Worm (Caenorhabditis elegans) whole organism, L3 larva: ENCODE results near the gene tbcc-1.

Source experiments
- ama-1 ChIP-seq: fragments of 150-350 bp; optimal IDR thresholded peaks from 2 replicates; lab custom pipeline; 2018
- egl-27 ChIP-seq: sonication (generic microtip); optimal IDR thresholded peaks from 4 replicates; lab custom pipeline; 2017; ENCODE audit warnings: missing biosample characterization, missing genetic modification reagents, missing genetic modification characterization
- elt-2 ChIP-seq: sonication (generic microtip); optimal IDR thresholded peaks from 2 replicates; lab custom pipeline; 2016; ENCODE audit warnings: missing genetic modification reagents, mild to moderate bottlenecking, missing genetic modification characterization, missing compliant biosample characterization
- fkh-2 ChIP-seq: fragments of 150-350 bp; optimal IDR thresholded peaks from 2 replicates; lab custom pipeline; 2014; ENCODE audit warnings: missing biosample characterization, missing genetic modification reagents, missing genetic modification characterization
- fos-1 ChIP-seq: fragments of 150-350 bp; optimal IDR thresholded peaks from 2 replicates; lab custom pipeline; 2014; ENCODE audit warnings: missing biosample characterization, missing genetic modification characterization
- nhr-28 ChIP-seq: fragments of 150-350 bp; optimal IDR thresholded peaks from 2 replicates; lab custom pipeline; 2014; ENCODE audit warnings: missing biosample characterization, missing genetic modification characterization
- nhr-76 ChIP-seq: fragments of 150-350 bp; sonication (generic microtip); optimal IDR thresholded peaks from 5 replicates; lab custom pipeline; 2014; ENCODE audit warnings: missing biosample characterization, missing genetic modification characterization
- skn-1 ChIP-seq: fragments of 150-350 bp; optimal IDR thresholded peaks from 2 replicates; lab custom pipeline; 2014; ENCODE audit warnings: missing biosample characterization, missing genetic modification characterization
- zag-1 ChIP-seq: fragments of 150-350 bp; optimal IDR thresholded peaks from 2 replicates; lab custom pipeline; 2014; ENCODE audit warnings: missing biosample characterization, missing genetic modification characterization

ce11 chrIII:2826770-2827169 is 38.5 kb downstream of the tbcc-1 start, which contains the start of gene Y71H2AM.1:
- TF ChIP-seq nhr-28 (tag; lab: Kevin White, UChicago) (no peak), fkh-2 (no peak), nhr-76 (tag; lab: Kevin White, UChicago) (no peak), skn-1 (tag; lab: Kevin White, UChicago) (no peak), elt-2 (tag; lab: Kevin White, UChicago) (no peak), zag-1 (tag; lab: Kevin White, UChicago) (no peak), egl-27 (tag; lab: Kevin White, UChicago) (no peak), fos-1 (tag; lab: Kevin White, UChicago) (no peak), ama-1 (lab: Kevin White, UChicago) (no peak)
